Worm (Caenorhabditis elegans): Measurements from ENCODE around the gene F54D11.4.

ce11 chrV:4617260-4617659, 1.3 kb downstream of the F54D11.4 start, which contains the start of gene sumv-2:
- TF ChIP-seq fkh-4 (tag; optimal IDR thresholded peaks at IDR 0.05; ENCODE audit: borderline replicate concordance), result no peak
- no peak for TF ChIP-seq elt-3 (tag; optimal IDR thresholded peaks at IDR 0.05)
- no peak for TF ChIP-seq isw-1 (GFP tag; IDR thresholded peaks at IDR 0.05)
- TF ChIP-seq unc-130 (tag; optimal IDR thresholded peaks at IDR 0.05), result no peak
- no peak for TF ChIP-seq zag-1 (tag; optimal IDR thresholded peaks at IDR 0.05)
- TF ChIP-seq mef-2 (tag; optimal IDR thresholded peaks at IDR 0.05), result no peak
- TF ChIP-seq unc-62 (GFP tag; optimal IDR thresholded peaks at IDR 0.05), result no peak
- no peak for TF ChIP-seq dpl-1 (GFP tag; optimal IDR thresholded peaks at IDR 0.05)
- no peak for TF ChIP-seq nhr-237 (tag; optimal IDR thresholded peaks at IDR 0.05)
- no peak for TF ChIP-seq lin-39 (tag; optimal IDR thresholded peaks at IDR 0.05)
- no peak for TF ChIP-seq mdl-1 (tag; optimal IDR thresholded peaks at IDR 0.05)
- TF ChIP-seq ztf-11 (tag; optimal IDR thresholded peaks at IDR 0.05), result no peak
- TF ChIP-seq blmp-1 (tag; optimal IDR thresholded peaks at IDR 0.05), result no peak
- TF ChIP-seq lin-15B (tag; optimal IDR thresholded peaks at IDR 0.05), result no peak

All from whole organism, L1 larva.